Fruit fly (Drosophila melanogaster) whole organism, adult: ENCODE measurements around the gene mRpL4.

Experiments used
- Crg-1 ChIP-seq: fragments of 200-800 bp; sonication (Bioruptor generic); optimal IDR thresholded peaks from 2 replicates; lab custom pipeline; 2016; ENCODE audit warnings: missing biosample characterization, missing genetic modification characterization
- Hr96 ChIP-seq: fragments of 200-800 bp; sonication (Bioruptor generic); optimal IDR thresholded peaks from 2 replicates; lab custom pipeline; 2016; ENCODE audit warnings: missing biosample characterization, missing genetic modification characterization
- kay ChIP-seq: fragments of 200-800 bp; sonication (Bioruptor generic); peaks from one replicate; lab custom pipeline; 2016; ENCODE audit warnings: missing biosample characterization, missing genetic modification characterization, borderline replicate concordance

DNA sequence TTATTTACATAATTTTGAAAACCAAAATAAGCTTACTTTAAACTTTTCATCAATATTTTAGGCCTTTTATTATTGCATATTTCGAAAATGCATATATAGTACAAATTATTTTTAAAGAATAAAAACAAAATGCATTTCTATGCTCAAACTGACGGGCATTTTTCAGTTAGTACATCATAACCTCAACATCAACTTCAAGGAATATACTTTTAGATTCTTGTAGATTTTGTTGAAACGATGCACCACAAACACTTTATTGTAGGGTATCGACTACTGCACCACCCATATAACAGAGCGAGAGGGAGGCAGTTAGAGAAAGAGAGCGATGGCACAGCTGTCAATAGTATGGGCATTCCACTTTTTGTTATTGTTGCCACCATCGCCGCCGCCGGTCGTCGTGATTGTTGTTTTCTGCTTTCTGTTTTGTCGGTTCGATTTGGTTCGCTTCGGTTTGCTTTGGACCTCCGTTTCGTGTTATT, 49.1 kb downstream of the mRpL4 start:
- no peak for TF ChIP-seq Crg-1
- no peak for TF ChIP-seq kay (GFP tag; lab: Kevin White, UChicago)
- TF ChIP-seq Hr96 (GFP tag; lab: Kevin White, UChicago), result peak; percentile 63
